Worm (Caenorhabditis elegans): Measurements from ENCODE around the gene str-206.

The str-206 gene

ce11 chrV:6222171-6222733, 4.3 kb downstream of the str-206 start:
- no peak for TF ChIP-seq dao-5 (tag; optimal IDR thresholded peaks at IDR 0.05)
- TF ChIP-seq W03F9.2 (tag; optimal IDR thresholded peaks at IDR 0.05), result no peak
- TF ChIP-seq him-1 (tag; optimal IDR thresholded peaks at IDR 0.05), result no peak

- TF ChIP-seq dao-5 (tag; optimal IDR thresholded peaks at IDR 0.05) (no peak), W03F9.2 (tag; optimal IDR thresholded peaks at IDR 0.05) (no peak), him-1 (tag; optimal IDR thresholded peaks at IDR 0.05) (no peak)
Observed at ce11 chrV:6222779-6223276, 4.9 kb downstream of the str-206 start.

- TF ChIP-seq him-1 (tag; optimal IDR thresholded peaks at IDR 0.05) (no peak), dao-5 (tag; optimal IDR thresholded peaks at IDR 0.05) (no peak), W03F9.2 (tag; optimal IDR thresholded peaks at IDR 0.05) (no peak)
Observed at ce11 chrV:6223315-6224018, 5.5 kb downstream of the str-206 start.

DNA sequence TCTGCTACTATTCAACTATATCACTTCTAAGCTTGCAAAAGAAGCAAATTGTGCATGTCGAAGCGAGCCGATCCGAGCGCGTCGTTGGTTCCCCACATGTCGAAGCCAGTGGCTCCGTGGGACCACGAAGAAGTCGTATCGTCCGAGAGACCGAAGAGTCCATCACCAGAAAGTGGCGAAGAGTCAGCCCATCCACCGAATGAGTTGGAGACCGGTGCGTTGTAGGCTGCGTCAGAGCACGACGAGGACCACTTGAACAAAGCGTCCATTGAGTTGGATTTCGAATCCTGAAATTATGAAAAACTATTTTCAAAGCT, 6.0 kb downstream of the str-206 start:
- no peak for TF ChIP-seq W03F9.2 (tag; optimal IDR thresholded peaks at IDR 0.05)
- no peak for TF ChIP-seq dao-5 (tag; optimal IDR thresholded peaks at IDR 0.05)
- no peak for TF ChIP-seq him-1 (tag; optimal IDR thresholded peaks at IDR 0.05)

ce11 chrV:6224494-6224959, 6.6 kb downstream of the str-206 start:
- peak; percentile 94 for TF ChIP-seq him-1 (tag; optimal IDR thresholded peaks at IDR 0.05)
- TF ChIP-seq W03F9.2 (tag; optimal IDR thresholded peaks at IDR 0.05), result peak; percentile 54
- TF ChIP-seq dao-5 (tag; optimal IDR thresholded peaks at IDR 0.05), result no peak

DNA sequence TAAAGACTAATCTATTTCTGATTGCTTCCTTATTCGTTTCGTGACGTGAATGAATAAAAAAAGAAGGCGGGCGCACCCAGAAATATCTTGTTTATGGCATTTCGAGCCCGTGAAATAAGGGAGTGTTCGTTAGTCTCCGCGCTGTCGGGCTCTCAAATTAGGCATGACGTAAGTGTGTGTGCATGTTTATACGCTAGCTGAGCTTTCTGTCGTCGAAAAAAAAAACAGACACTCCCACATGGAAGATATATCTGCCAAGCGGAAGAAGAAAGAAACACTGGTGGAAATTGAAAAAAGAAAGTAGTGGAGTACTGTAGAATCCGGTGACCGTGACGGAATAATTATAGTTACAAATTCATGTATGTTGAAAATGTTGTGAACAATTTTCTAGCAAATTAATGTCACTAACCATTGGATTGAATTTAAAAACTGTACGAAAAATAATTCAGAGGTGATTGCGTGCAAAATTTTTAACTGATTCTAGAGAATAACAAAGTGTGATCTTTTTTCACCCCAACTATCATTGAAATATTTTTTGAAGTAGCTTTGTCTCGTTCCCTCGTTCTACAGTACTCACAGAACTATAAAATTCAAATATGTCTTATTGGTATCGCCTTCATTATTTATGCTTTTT, 7.2 kb downstream of the str-206 start:
- no peak for TF ChIP-seq him-1 (tag; optimal IDR thresholded peaks at IDR 0.05)
- no peak for TF ChIP-seq W03F9.2 (tag; optimal IDR thresholded peaks at IDR 0.05)
- TF ChIP-seq dao-5 (tag; optimal IDR thresholded peaks at IDR 0.05), result no peak

- TF ChIP-seq dao-5 (tag; optimal IDR thresholded peaks at IDR 0.05), result no peak
- no peak for TF ChIP-seq him-1 (tag; optimal IDR thresholded peaks at IDR 0.05)
- no peak for TF ChIP-seq W03F9.2 (tag; optimal IDR thresholded peaks at IDR 0.05)
Observed at ce11 chrV:6225745-6226528, 8.0 kb downstream of the str-206 start.

DNA sequence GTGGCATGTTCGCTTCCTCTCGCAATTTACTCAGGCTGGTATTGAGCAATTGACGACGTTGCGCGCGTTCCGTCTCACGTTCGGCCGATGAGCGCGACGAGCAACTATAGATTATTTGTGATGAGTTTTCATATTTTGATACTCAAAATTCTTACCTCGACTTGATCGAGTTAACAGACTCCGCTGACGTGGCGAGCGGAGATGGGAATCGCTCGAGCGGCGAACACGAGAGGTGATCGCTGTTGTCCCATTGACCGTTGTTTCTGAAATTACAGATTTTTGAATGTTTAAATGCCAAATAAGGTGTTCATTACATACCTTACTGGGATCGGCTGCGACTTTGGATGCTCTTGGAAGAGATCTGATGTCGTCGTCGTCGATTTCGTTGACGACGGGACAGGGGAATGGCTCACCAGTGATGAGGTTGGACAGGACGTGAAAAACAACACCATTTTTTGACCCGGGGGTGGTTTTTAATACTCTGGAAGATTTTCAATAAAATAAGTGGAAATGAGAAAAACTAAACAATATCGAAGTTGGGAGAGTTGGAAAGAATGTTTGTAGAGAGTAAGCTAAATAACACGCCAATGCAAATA, 8.7 kb downstream of the str-206 start, which contains the start of gene W06H8.6:
Gene W06H8.6, minus strand, starts transcription at position 481 of the 596 bp plus-strand sequence.
- TF ChIP-seq W03F9.2 (tag; optimal IDR thresholded peaks at IDR 0.05) (no peak), dao-5 (tag; optimal IDR thresholded peaks at IDR 0.05) (no peak), him-1 (tag; optimal IDR thresholded peaks at IDR 0.05) (no peak)

- peak; percentile 5 for TF ChIP-seq dao-5 (tag; optimal IDR thresholded peaks at IDR 0.05)
- peak; percentile 90 for TF ChIP-seq him-1 (tag; optimal IDR thresholded peaks at IDR 0.05)
- peak; percentile 75 for TF ChIP-seq W03F9.2 (tag; optimal IDR thresholded peaks at IDR 0.05)
Observed at ce11 chrV:6227326-6228246, 9.7 kb downstream of the str-206 start.

DNA sequence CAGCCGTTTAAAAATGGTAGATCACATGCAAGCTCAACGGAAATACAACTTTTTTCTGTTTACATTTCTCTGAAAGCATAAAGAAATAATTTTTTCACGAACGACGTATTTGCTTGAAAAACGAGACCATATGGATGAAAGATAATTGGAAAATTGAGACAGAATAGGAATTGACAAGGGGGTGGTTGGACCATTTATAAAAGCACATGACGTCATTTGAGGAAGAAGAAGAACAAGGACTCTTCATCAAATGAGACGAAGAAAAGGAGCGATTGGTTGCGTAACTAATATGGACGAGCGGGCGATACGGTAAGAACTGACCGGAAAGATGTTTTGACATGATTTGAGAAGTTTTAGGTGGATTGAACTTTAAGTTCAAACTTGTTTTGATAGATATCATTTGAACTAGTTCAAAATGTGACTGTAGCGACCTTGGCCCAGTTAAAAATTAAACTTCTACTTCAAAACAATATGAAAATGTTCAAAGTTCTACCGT, 10.5 kb downstream of the str-206 start:
- no peak for TF ChIP-seq him-1 (tag; optimal IDR thresholded peaks at IDR 0.05)
- TF ChIP-seq W03F9.2 (tag; optimal IDR thresholded peaks at IDR 0.05), result no peak
- no peak for TF ChIP-seq dao-5 (tag; optimal IDR thresholded peaks at IDR 0.05)

ce11 chrV:6228920-6229456, 11.1 kb downstream of the str-206 start:
- no peak for TF ChIP-seq W03F9.2 (tag; optimal IDR thresholded peaks at IDR 0.05)
- TF ChIP-seq dao-5 (tag; optimal IDR thresholded peaks at IDR 0.05), result no peak
- no peak for TF ChIP-seq him-1 (tag; optimal IDR thresholded peaks at IDR 0.05)

DNA sequence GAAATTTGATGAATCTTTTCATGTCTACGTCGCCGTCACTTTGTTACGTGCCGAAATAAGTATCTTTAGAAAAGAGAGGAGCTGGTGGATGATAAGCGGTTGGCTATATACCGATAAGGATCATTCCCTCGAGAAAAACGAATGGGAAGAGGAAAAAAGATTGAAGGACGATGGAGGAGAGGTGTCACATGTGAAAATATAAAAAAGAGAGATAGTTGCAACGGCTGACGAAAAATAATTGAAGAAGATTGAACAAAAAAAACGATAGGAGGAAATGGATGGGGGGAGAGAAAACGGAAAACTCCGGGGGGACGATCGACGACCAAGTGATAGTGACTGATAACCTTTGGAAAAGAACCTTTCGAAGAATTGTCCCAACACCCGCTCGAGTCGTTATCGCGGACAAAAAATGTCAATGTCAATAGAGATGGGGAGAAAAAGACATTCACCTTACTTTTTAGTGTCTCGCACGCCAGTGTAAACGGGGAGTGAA, 11.6 kb downstream of the str-206 start:
- TF ChIP-seq W03F9.2 (tag; optimal IDR thresholded peaks at IDR 0.05), result no peak
- no peak for TF ChIP-seq him-1 (tag; optimal IDR thresholded peaks at IDR 0.05)
- no peak for TF ChIP-seq dao-5 (tag; optimal IDR thresholded peaks at IDR 0.05)
